Worm (Caenorhabditis elegans): ENCODE measurements around the gene coq-3.
"Not testable (repeated sequence)": the region's sequence is repeated elsewhere in the genome, so short reads cannot be mapped to it uniquely, and the experiment has no call there.

Gene coq-3

ce11 chrIV:14795918-14796488, at the start of gene coq-3:
Gene coq-3, minus strand, starts transcription at chrIV:14796324.
- TF ChIP-seq ZK185.1 (tag; optimal IDR thresholded peaks at IDR 0.05; ENCODE audit: poor library complexity, severe bottlenecking) (no peak), die-1 (tag; optimal IDR thresholded peaks at IDR 0.05) (no peak), dox-1 (GFP tag; IDR thresholded peaks at IDR 0.05) (0 out of 2 replicates have a peak, but pooled peaks have one; percentile 15), hmg-1.2 (GFP tag; IDR thresholded peaks at IDR 0.05) (peak; percentile 4; the same call in 1 of the 2 replicates), repo-1 (tag; optimal IDR thresholded peaks at IDR 0.05) (peak; percentile 46), lin-35 (GFP tag; optimal IDR thresholded peaks at IDR 0.05) (no peak), attf-6 (GFP tag; IDR thresholded peaks at IDR 0.05) (peak; percentile 71), nhr-27 (tag; optimal IDR thresholded peaks at IDR 0.05) (peak; percentile 47), mcd-1 (GFP tag; IDR thresholded peaks at IDR 0.05) (0 out of 2 replicates have a peak, but pooled peaks have one; percentile 6), ekl-4 (GFP tag; IDR thresholded peaks at IDR 0.05) (0 out of 2 replicates have a peak, but pooled peaks have one; percentile 34), Y79H2A.3 (GFP tag; conservative IDR thresholded peaks at IDR 0.05) (no peak), somi-1 (GFP tag; optimal IDR thresholded peaks at IDR 0.05) (no peak), ztf-6 (GFP tag; IDR thresholded peaks at IDR 0.05) (no peak), pbrm-1 (GFP tag; IDR thresholded peaks at IDR 0.05) (no peak), let-607 (tag; optimal IDR thresholded peaks at IDR 0.05) (peak in 1 of 2 experiments; percentile 9), ama-1 (optimal IDR thresholded peaks at IDR 0.05) (peak; percentile 17), ama-1 (GFP tag; optimal IDR thresholded peaks at IDR 0.05) (no peak), F33H1.4 (GFP tag; IDR thresholded peaks at IDR 0.05) (0 out of 2 replicates have a peak, but pooled peaks have one; percentile 6), egl-44 (GFP tag; IDR thresholded peaks at IDR 0.05) (no peak), snpc-4 (GFP tag; optimal IDR thresholded peaks at IDR 0.05) (no peak), snpc-4 (tag; optimal IDR thresholded peaks at IDR 0.05) (peak in 1 of 4 experiments; percentile 75), attf-5 (GFP tag; optimal IDR thresholded peaks at IDR 0.05) (no peak), sdz-38 (tag; optimal IDR thresholded peaks at IDR 0.05) (no peak), C06A6.2 (GFP tag; conservative IDR thresholded peaks at IDR 0.05) (no peak)

- TF ChIP-seq C06A6.2 (GFP tag; conservative IDR thresholded peaks at IDR 0.05); B0336.3 (GFP tag; IDR thresholded peaks at IDR 0.05); egl-44 (GFP tag; IDR thresholded peaks at IDR 0.05): not testable (repeated sequence)
Observed at ce11 chrIV:14843062-14843461, 46.9 kb upstream of the coq-3 start, which contains the start of gene Y57G11C.20. Gene Y57G11C.20, plus strand, starts transcription at chrIV:14843362.

DNA sequence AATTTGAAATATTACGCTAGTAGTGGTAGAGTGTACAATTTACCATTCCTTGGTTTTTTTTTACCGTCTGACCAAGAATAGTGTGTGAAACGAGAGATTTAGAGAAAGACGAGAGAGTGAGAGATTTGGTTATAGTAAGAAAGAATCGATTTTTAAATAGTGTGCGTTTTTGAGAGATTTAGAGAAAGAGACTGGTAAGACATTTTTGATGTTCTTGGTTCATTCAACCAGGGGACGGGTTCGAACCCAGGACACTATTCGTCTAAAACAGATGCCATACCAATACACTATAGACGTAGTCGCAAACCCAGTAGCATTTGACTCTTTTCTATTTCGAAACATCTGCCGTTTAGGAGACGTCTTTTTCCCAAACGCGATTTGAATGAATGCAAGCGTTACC, 42.0 kb upstream of the coq-3 start:
- TF ChIP-seq attf-5 (GFP tag; optimal IDR thresholded peaks at IDR 0.05) (no peak), ets-4 (GFP tag; optimal IDR thresholded peaks at IDR 0.05) (no peak), cebp-1 (GFP tag; IDR thresholded peaks at IDR 0.05) (no peak), cebp-1 (tag; optimal IDR thresholded peaks at IDR 0.05) (peak; percentile 78), sptf-2 (GFP tag; optimal IDR thresholded peaks at IDR 0.05) (no peak), nfya-1 (tag; optimal IDR thresholded peaks at IDR 0.05; ENCODE audit: borderline replicate concordance, insufficient read depth) (no peak), madf-10 (tag; optimal IDR thresholded peaks at IDR 0.05) (peak; percentile 75), efl-1 (GFP tag; optimal IDR thresholded peaks at IDR 0.05) (peak; percentile 14), let-526 (GFP tag; IDR thresholded peaks at IDR 0.05) (no peak), zfh-2 (GFP tag; conservative IDR thresholded peaks at IDR 0.05) (no peak), nhr-27 (tag; optimal IDR thresholded peaks at IDR 0.05) (no peak), aptf-2 (GFP tag; conservative IDR thresholded peaks at IDR 0.05) (no peak), F52B5.7 (tag; optimal IDR thresholded peaks at IDR 0.05) (no peak), akir-1 (GFP tag; optimal IDR thresholded peaks at IDR 0.05) (no peak), snpc-4 (GFP tag; optimal IDR thresholded peaks at IDR 0.05) (peak; percentile 90), snpc-4 (tag; optimal IDR thresholded peaks at IDR 0.05) (peak; percentile 72 to 97 (median 94)), F23B12.7 (tag; optimal IDR thresholded peaks at IDR 0.05; ENCODE audit: insufficient read depth) (no peak), rpc-1 (optimal IDR thresholded peaks at IDR 0.05) (peak; percentile 76), rpc-1 (tag; optimal IDR thresholded peaks at IDR 0.05) (peak; percentile 71), Y95B8A.8 (GFP tag; IDR thresholded peaks at IDR 0.05) (0 out of 2 replicates have a peak, but pooled peaks have one; percentile 18), B0035.1 (tag; optimal IDR thresholded peaks at IDR 0.05) (peak; percentile 66), F10E7.11 (tag; optimal IDR thresholded peaks at IDR 0.05) (no peak), attf-6 (GFP tag; IDR thresholded peaks at IDR 0.05) (peak; percentile 98), F33H1.4 (GFP tag; IDR thresholded peaks at IDR 0.05) (peak; percentile 50), him-1 (tag; optimal IDR thresholded peaks at IDR 0.05) (no peak), ZK185.1 (tag; optimal IDR thresholded peaks at IDR 0.05; ENCODE audit: poor library complexity, severe bottlenecking) (peak; percentile 94), Y79H2A.3 (GFP tag; conservative IDR thresholded peaks at IDR 0.05) (no peak)
